Worm (Caenorhabditis elegans) whole organism, L2 larva: ENCODE data around the gene unc-8.

Experiments used
- R02D3.7 ChIP-seq: fragments of 150-350 bp; optimal IDR thresholded peaks from 2 replicates; lab custom pipeline; 2014; ENCODE audit warnings: missing biosample characterization, missing genetic modification characterization
- ama-1 ChIP-seq: fragments of 150-350 bp; optimal IDR thresholded peaks from 2 replicates; lab custom pipeline; 2018; ENCODE audit warnings: inconsistent platforms
- ceh-16 ChIP-seq: fragments of 150-350 bp; optimal IDR thresholded peaks from 2 replicates; lab custom pipeline; 2014; ENCODE audit warnings: missing biosample characterization, missing genetic modification characterization
- ceh-82 ChIP-seq: fragments of 150-350 bp; optimal IDR thresholded peaks from 2 replicates; lab custom pipeline; 2014; ENCODE audit warnings: missing biosample characterization, missing genetic modification characterization
- nhr-129 ChIP-seq: fragments of 150-350 bp; optimal IDR thresholded peaks from 2 replicates; lab custom pipeline; 2014; ENCODE audit warnings: missing biosample characterization, missing genetic modification characterization
- nhr-237 ChIP-seq: fragments of 150-350 bp; optimal IDR thresholded peaks from 2 replicates; lab custom pipeline; 2014; ENCODE audit warnings: missing biosample characterization, missing genetic modification characterization
- skn-1 ChIP-seq: sonication (generic microtip); optimal IDR thresholded peaks from 2 replicates; lab custom pipeline; 2017; ENCODE audit warnings: missing biosample characterization, missing genetic modification characterization
- snpc-4 ChIP-seq: fragments of 150-350 bp; optimal IDR thresholded peaks from 2 replicates; lab custom pipeline; 2014; ENCODE audit warnings: missing biosample characterization, missing genetic modification characterization
- unc-62 ChIP-seq: fragments of 150-350 bp; optimal IDR thresholded peaks from 2 replicates; lab custom pipeline; 2014; ENCODE audit warnings: missing biosample characterization, missing genetic modification reagents, missing genetic modification characterization
- ztf-11 ChIP-seq: sonication (generic microtip); optimal IDR thresholded peaks from 2 replicates; lab custom pipeline; 2017; ENCODE audit warnings: missing biosample characterization, missing genetic modification characterization

ce11 chrIV:7234623-7235022, 37.7 kb downstream of the unc-8 start:
- TF ChIP-seq R02D3.7 (tag; lab: Kevin White, UChicago) (no peak), ama-1 (no peak), ztf-11 (tag; lab: Kevin White, UChicago) (no peak), ceh-16 (tag; lab: Kevin White, UChicago) (no peak), snpc-4 (tag; lab: Kevin White, UChicago) (no peak), unc-62 (GFP tag; lab: Kevin White, UChicago) (no peak), ceh-82 (tag; lab: Kevin White, UChicago) (no peak), skn-1 (tag; lab: Kevin White, UChicago) (no peak), nhr-129 (tag; lab: Kevin White, UChicago) (no peak), nhr-237 (tag; lab: Kevin White, UChicago) (no peak)
